Fruit fly (Drosophila melanogaster) whole organism, embryonic: ENCODE data around the gene CG3598.

ENCODE experiments used
- ATbp ChIP-seq: fragments of 200-800 bp; sonication (Bioruptor generic); optimal IDR thresholded peaks from 2 replicates; lab custom pipeline; 2017; ENCODE audit warnings: missing biosample characterization, mild to moderate bottlenecking, missing genetic modification characterization, missing genetic modification reagents
- Asciz ChIP-seq: fragments of 200-800 bp; sonication (Bioruptor generic); optimal IDR thresholded peaks from 2 replicates; lab custom pipeline; 2017; ENCODE audit warnings: missing biosample characterization, mild to moderate bottlenecking, missing genetic modification characterization, missing genetic modification reagents
- CG10147 ChIP-seq: fragments of 200-800 bp; sonication (Bioruptor generic); optimal IDR thresholded peaks from 2 replicates; lab custom pipeline; 2019; ENCODE audit warnings: missing biosample characterization, mild to moderate bottlenecking, missing genetic modification characterization, moderate library complexity
- CG11093 ChIP-seq: fragments of 200-800 bp; sonication (Bioruptor generic); IDR thresholded peaks from 3 replicates; pipeline ENCODE4 v1.3.6; 2022; ENCODE audit warnings: missing biosample characterization, missing genetic modification characterization
- CG12299 ChIP-seq: fragments of 200-800 bp; sonication (Bioruptor generic); optimal IDR thresholded peaks from 2 replicates; lab custom pipeline; 2018; ENCODE audit warnings: missing biosample characterization, mild to moderate bottlenecking, missing genetic modification characterization
- CG1233 ChIP-seq: fragments of 200-800 bp; sonication (Bioruptor generic); optimal IDR thresholded peaks from 4 replicates; lab custom pipeline; 2018; ENCODE audit warnings: missing biosample characterization, mild to moderate bottlenecking, missing genetic modification characterization
- CG13775 ChIP-seq: fragments of 200-800 bp; sonication (Bioruptor generic); optimal IDR thresholded peaks from 3 replicates; lab custom pipeline; 2017; ENCODE audit warnings: missing biosample characterization, mild to moderate bottlenecking, missing genetic modification characterization
- CG14014 ChIP-seq: fragments of 200-800 bp; sonication (Bioruptor generic); IDR thresholded peaks from 2 replicates; pipeline ENCODE4 v1.3.6; 2022; ENCODE audit warnings: missing biosample characterization, missing genetic modification characterization
- CG14710 ChIP-seq: fragments of 200-800 bp; sonication (Bioruptor generic); optimal IDR thresholded peaks from 3 replicates; lab custom pipeline; 2019; ENCODE audit warnings: missing biosample characterization, mild to moderate bottlenecking, missing genetic modification characterization, moderate library complexity
- CG1529 ChIP-seq: fragments of 200-800 bp; sonication (Bioruptor generic); optimal IDR thresholded peaks from 3 replicates; lab custom pipeline; 2018; ENCODE audit warnings: missing biosample characterization, missing genetic modification characterization
- CG15601 ChIP-seq: fragments of 200-800 bp; sonication (Bioruptor generic); optimal IDR thresholded peaks from 3 replicates; lab custom pipeline; 2019; ENCODE audit warnings: missing biosample characterization, mild to moderate bottlenecking, missing genetic modification characterization, moderate library complexity
- CG1647 ChIP-seq: fragments of 200-800 bp; sonication (Bioruptor generic); optimal IDR thresholded peaks from 3 replicates; lab custom pipeline; 2016; ENCODE audit warnings: missing biosample characterization, missing genetic modification characterization
- CG18764 ChIP-seq: fragments of 200-800 bp; sonication (Bioruptor generic); optimal IDR thresholded peaks from 3 replicates; lab custom pipeline; 2016; ENCODE audit warnings: missing biosample characterization, missing genetic modification characterization
- CG2199 ChIP-seq: fragments of 200-800 bp; sonication (Bioruptor generic); IDR thresholded peaks from 3 replicates; pipeline ENCODE4 v1.3.6; 2022; ENCODE audit warnings: missing biosample characterization, missing genetic modification characterization
- CG2889 ChIP-seq: fragments of 200-800 bp; sonication (Bioruptor generic); IDR thresholded peaks from 3 replicates; pipeline ENCODE4 v1.3.6; 2022; ENCODE audit warnings: missing biosample characterization, missing genetic modification characterization
- CG31441 ChIP-seq: fragments of 200-800 bp; sonication (Bioruptor generic); IDR thresholded peaks from 2 replicates; pipeline ENCODE4 v1.3.6; 2022; ENCODE audit warnings: missing biosample characterization, missing genetic modification characterization
- CG42726 ChIP-seq: fragments of 200-800 bp; sonication (Bioruptor generic); IDR thresholded peaks from 2 replicates; pipeline ENCODE4 v1.3.6; 2022; ENCODE audit warnings: missing biosample characterization, missing genetic modification characterization; ENCODE audit not compliant: partially characterized antibody
- CG7372 ChIP-seq: fragments of 200-800 bp; sonication (Bioruptor generic); IDR thresholded peaks from 2 replicates; pipeline ENCODE4 v1.3.6; 2022; ENCODE audit warnings: missing biosample characterization, missing genetic modification characterization
- CG7556 ChIP-seq: fragments of 200-800 bp; sonication (Bioruptor generic); optimal IDR thresholded peaks from 2 replicates; lab custom pipeline; 2017; ENCODE audit warnings: missing biosample characterization, mild to moderate bottlenecking, missing genetic modification characterization
- CG7786 ChIP-seq: fragments of 200-800 bp; sonication (Bioruptor generic); optimal IDR thresholded peaks from 2 replicates; lab custom pipeline; 2016; ENCODE audit warnings: missing biosample characterization, missing genetic modification characterization
- CG8089 ChIP-seq: fragments of 200-800 bp; sonication (Bioruptor generic); optimal IDR thresholded peaks from 3 replicates; lab custom pipeline; 2016; ENCODE audit warnings: missing biosample characterization, missing genetic modification characterization
- CG9876 ChIP-seq: fragments of 200-800 bp; sonication (Bioruptor generic); optimal IDR thresholded peaks from 2 replicates; lab custom pipeline; 2016; ENCODE audit warnings: missing biosample characterization, missing genetic modification characterization
- CHES-1-like ChIP-seq: fragments of 200-800 bp; sonication (Bioruptor generic); optimal IDR thresholded peaks from 2 replicates; lab custom pipeline; 2016; ENCODE audit warnings: missing biosample characterization, missing genetic modification characterization
- Dip2 ChIP-seq: fragments of 200-800 bp; sonication (Bioruptor generic); IDR thresholded peaks from 2 replicates; pipeline ENCODE4 v1.3.6; 2022; ENCODE audit warnings: missing biosample characterization, missing genetic modification characterization
- Doc2 ChIP-seq: fragments of 200-800 bp; sonication (Bioruptor generic); IDR thresholded peaks from 2 replicates; pipeline ENCODE4 v1.3.6; 2022; ENCODE audit warnings: missing biosample characterization, missing genetic modification characterization
- Eip74EF ChIP-seq, 2 experiments: fragments of 200-800 bp in 1 of 2; fragments of >200 bp in 1 of 2; sonication (Bioruptor generic) in 1 of 2; optimal IDR thresholded peaks; 2 replicates each; lab custom pipeline; 2017 to 2019; ENCODE audit warnings: missing biosample characterization in 2 of 2, missing genetic modification characterization in 2 of 2, mild to moderate bottlenecking in 1 of 2, moderate library complexity in 1 of 2
- Hand ChIP-seq: fragments of 200-800 bp; sonication (Bioruptor generic); optimal IDR thresholded peaks from 2 replicates; lab custom pipeline; 2017; ENCODE audit warnings: mild to moderate bottlenecking, missing biosample characterization, missing genetic modification reagents, missing genetic modification characterization
- NC2α ChIP-seq: fragments of 200-800 bp; sonication (Bioruptor generic); optimal IDR thresholded peaks from 2 replicates; lab custom pipeline; 2016; ENCODE audit warnings: missing biosample characterization, missing genetic modification characterization
- Pdp1 ChIP-seq, 2 experiments: fragments of 200-800 bp; sonication (Bioruptor generic); optimal IDR thresholded peaks; 3 replicates each; lab custom pipeline; 2016; ENCODE audit warnings: missing biosample characterization in 2 of 2, missing genetic modification characterization in 2 of 2, mild to moderate bottlenecking in 1 of 2, moderate library complexity in 1 of 2
- Vsx1 ChIP-seq: fragments of 200-800 bp; sonication (Bioruptor generic); optimal IDR thresholded peaks from 2 replicates; lab custom pipeline; 2017; ENCODE audit warnings: missing biosample characterization, mild to moderate bottlenecking, missing genetic modification characterization, missing genetic modification reagents
- cad ChIP-seq: fragments of >200 bp; optimal IDR thresholded peaks from 2 replicates; lab custom pipeline; 2017; ENCODE audit warnings: missing biosample characterization, missing genetic modification characterization
- ci ChIP-seq: fragments of 200-800 bp; sonication (Bioruptor generic); IDR thresholded peaks from 3 replicates; pipeline ENCODE4 v1.3.6; 2022; ENCODE audit warnings: missing biosample characterization, missing genetic modification characterization
- crol ChIP-seq: fragments of 200-800 bp; sonication (Bioruptor generic); IDR thresholded peaks from 2 replicates; pipeline ENCODE4 v1.3.6; 2022; ENCODE audit warnings: missing biosample characterization, missing genetic modification characterization
- crp ChIP-seq, 2 experiments: fragments of 200-800 bp; sonication (Bioruptor generic); optimal IDR thresholded peaks; 2 replicates in 1 of 2; 3 replicates in 1 of 2; lab custom pipeline; 2017; ENCODE audit warnings: missing biosample characterization in 2 of 2, missing genetic modification characterization in 2 of 2, mild to moderate bottlenecking in 1 of 2, moderate library complexity in 1 of 2
- dm ChIP-seq: fragments of 200-800 bp; sonication (Bioruptor generic); optimal IDR thresholded peaks from 3 replicates; lab custom pipeline; 2016; ENCODE audit warnings: missing biosample characterization, missing genetic modification characterization
- dmrt99B ChIP-seq: fragments of 200-800 bp; sonication (Bioruptor generic); optimal IDR thresholded peaks from 2 replicates; lab custom pipeline; 2018; ENCODE audit warnings: missing biosample characterization, mild to moderate bottlenecking, missing genetic modification characterization, moderate library complexity
- eve ChIP-seq, 2 experiments: fragments of >200 bp; optimal IDR thresholded peaks; 2 replicates each; lab custom pipeline; 2017; ENCODE audit warnings: missing biosample characterization in 2 of 2, missing genetic modification characterization in 2 of 2
- eyg ChIP-seq: fragments of 200-800 bp; sonication (Bioruptor generic); optimal IDR thresholded peaks from 3 replicates; lab custom pipeline; 2016; ENCODE audit warnings: missing biosample characterization, missing genetic modification characterization
- gcm2 ChIP-seq: fragments of 200-800 bp; sonication (Bioruptor generic); optimal IDR thresholded peaks from 2 replicates; lab custom pipeline; 2016; ENCODE audit warnings: missing biosample characterization, missing genetic modification characterization
- inv ChIP-seq: fragments of 200-800 bp; sonication (Bioruptor generic); IDR thresholded peaks from 2 replicates; pipeline ENCODE4 v1.3.6; 2022; ENCODE audit warnings: missing biosample characterization, missing genetic modification characterization; ENCODE audit not compliant: partially characterized antibody
- lab ChIP-seq: fragments of 200-800 bp; sonication (Bioruptor generic); optimal IDR thresholded peaks from 3 replicates; lab custom pipeline; 2017; ENCODE audit warnings: missing biosample characterization, missing genetic modification characterization, mild to moderate bottlenecking, moderate library complexity, missing genetic modification reagents
- lov ChIP-seq, 2 experiments: fragments of 200-800 bp in 1 of 2; fragments of >200 bp in 1 of 2; sonication (Bioruptor generic) in 1 of 2; IDR thresholded peaks in 1 of 2; optimal IDR thresholded peaks in 1 of 2; 2 replicates in 1 of 2; 3 replicates in 1 of 2; pipeline versions ENCODE4 v1.3.6 to Lab custom; 2017 to 2022; ENCODE audit warnings: missing biosample characterization in 1 of 2, missing genetic modification characterization in 1 of 2
- maf-S ChIP-seq: fragments of 200-800 bp; sonication (Bioruptor generic); optimal IDR thresholded peaks from 2 replicates; lab custom pipeline; 2016; ENCODE audit warnings: missing biosample characterization, missing genetic modification characterization
- nerfin-2 ChIP-seq: fragments of 200-800 bp; sonication (Bioruptor generic); IDR thresholded peaks from 2 replicates; pipeline ENCODE4 v1.3.6; 2022; ENCODE audit warnings: missing biosample characterization, missing genetic modification characterization; ENCODE audit not compliant: partially characterized antibody
- nmo ChIP-seq: fragments of 200-800 bp; sonication (Bioruptor generic); optimal IDR thresholded peaks from 2 replicates; lab custom pipeline; 2018; ENCODE audit warnings: missing biosample characterization, mild to moderate bottlenecking, missing genetic modification characterization, moderate library complexity
- pnt ChIP-seq: fragments of 200-800 bp; sonication (Bioruptor generic); optimal IDR thresholded peaks from 3 replicates; lab custom pipeline; 2016; ENCODE audit warnings: missing biosample characterization, missing genetic modification characterization
- scrt ChIP-seq: fragments of 200-800 bp; sonication (Bioruptor generic); optimal IDR thresholded peaks from 2 replicates; lab custom pipeline; 2018; ENCODE audit warnings: missing biosample characterization, mild to moderate bottlenecking, missing genetic modification characterization, moderate library complexity
- tna ChIP-seq: fragments of 200-800 bp; sonication (Bioruptor generic); IDR thresholded peaks from 2 replicates; pipeline ENCODE4 v1.3.6; 2022; ENCODE audit warnings: missing biosample characterization, missing genetic modification characterization; ENCODE audit not compliant: partially characterized antibody
- unpg ChIP-seq: fragments of 200-800 bp; sonication (Bioruptor generic); optimal IDR thresholded peaks from 3 replicates; lab custom pipeline; 2018; ENCODE audit warnings: missing biosample characterization, mild to moderate bottlenecking, missing genetic modification characterization, moderate library complexity
- zfh1 ChIP-seq: fragments of 200-800 bp; sonication (Bioruptor generic); IDR thresholded peaks from 3 replicates; pipeline ENCODE4 v1.3.6; 2022; ENCODE audit warnings: missing biosample characterization, missing genetic modification characterization

CG3598 gene

dm6 chrX:2951637-2952036 is 14.8 kb downstream of the CG3598 start (continued):
- no peak for TF ChIP-seq scrt (GFP tag; lab: Kevin White, UChicago)
- peak; percentile 22 for TF ChIP-seq CG10147
- no peak for TF ChIP-seq CG18764 (GFP tag; lab: Kevin White, UChicago)
- no peak for TF ChIP-seq CHES-1-like
- no peak for TF ChIP-seq lov (optimal IDR thresholded peaks at IDR 0.05; lab: Kevin White, UChicago)
- TF ChIP-seq lov (GFP tag; IDR thresholded peaks at IDR 0.05; lab: Robert Waterston, UW), result no peak
- no peak for TF ChIP-seq Pdp1 (GFP tag; optimal IDR thresholded peaks at IDR 0.05; lab: Kevin White, UChicago)
- no peak for TF ChIP-seq eyg (GFP tag; lab: Kevin White, UChicago)
- no peak for TF ChIP-seq nerfin-2 (GFP tag; lab: Robert Waterston, UW)
- TF ChIP-seq Hand (GFP tag; lab: Kevin White, UChicago), result no peak
- TF ChIP-seq eve (GFP tag; optimal IDR thresholded peaks at IDR 0.05; lab: Kevin White, UChicago), result no peak
- TF ChIP-seq nmo (GFP tag; lab: Kevin White, UChicago), result peak; percentile 50
- no peak for TF ChIP-seq inv (GFP tag; lab: Robert Waterston, UW)
- peak; percentile 68 for TF ChIP-seq CG31441
- no peak for TF ChIP-seq crp (GFP tag; optimal IDR thresholded peaks at IDR 0.05; lab: Kevin White, UChicago)
- 0 out of 3 replicates have a peak, but pooled peaks have one; percentile 38 for TF ChIP-seq ci (GFP tag; lab: Robert Waterston, UW)
- TF ChIP-seq CG7372 (GFP tag; lab: Robert Waterston, UW), result no peak
- TF ChIP-seq maf-S, result no peak
- peak; percentile 41 for TF ChIP-seq CG7556 (GFP tag; lab: Kevin White, UChicago)
- peak; percentile 30 for TF ChIP-seq CG14710 (tag; lab: Kevin White, UChicago)
- peak; percentile 54 for TF ChIP-seq dmrt99B
- TF ChIP-seq Dip2 (GFP tag; lab: Robert Waterston, UW), result no peak
- TF ChIP-seq Eip74EF (GFP tag; optimal IDR thresholded peaks at IDR 0.05; lab: Kevin White, UChicago), result peak in 1 of 2 experiments; percentile 32
- no peak for TF ChIP-seq crol
- no peak for TF ChIP-seq CG11093 (GFP tag; lab: Robert Waterston, UW)
- no peak for TF ChIP-seq zfh1 (GFP tag; lab: Robert Waterston, UW)
- no peak for TF ChIP-seq CG7786 (GFP tag; lab: Kevin White, UChicago)
- TF ChIP-seq CG1529 (GFP tag; lab: Kevin White, UChicago), result no peak
- no peak for TF ChIP-seq CG1233 (GFP tag; lab: Kevin White, UChicago)
- TF ChIP-seq CG8089 (GFP tag; lab: Kevin White, UChicago), result no peak
- no peak for TF ChIP-seq NC2α (GFP tag; lab: Kevin White, UChicago)
- no peak for TF ChIP-seq pnt (GFP tag; lab: Kevin White, UChicago)
- TF ChIP-seq CG1647 (GFP tag; lab: Kevin White, UChicago), result no peak
- no peak for TF ChIP-seq cad (GFP tag; lab: Kevin White, UChicago)
- peak; percentile 45 for TF ChIP-seq unpg (GFP tag; lab: Kevin White, UChicago)
- TF ChIP-seq Doc2 (GFP tag; lab: Robert Waterston, UW), result no peak
- no peak for TF ChIP-seq CG9876
- no peak for TF ChIP-seq Vsx1
- no peak for TF ChIP-seq CG2199 (GFP tag; lab: Robert Waterston, UW)
- no peak for TF ChIP-seq CG12299 (tag; lab: Kevin White, UChicago)
- TF ChIP-seq ATbp, result no peak
- TF ChIP-seq CG13775 (GFP tag; lab: Kevin White, UChicago), result no peak
- TF ChIP-seq CG2889 (GFP tag; lab: Robert Waterston, UW), result no peak
- no peak for TF ChIP-seq CG15601 (tag; lab: Kevin White, UChicago)
- peak; percentile 45 for TF ChIP-seq lab
- TF ChIP-seq dm (GFP tag; lab: Kevin White, UChicago), result no peak
- TF ChIP-seq tna (GFP tag; lab: Robert Waterston, UW), result no peak
- TF ChIP-seq Asciz, result no peak
- TF ChIP-seq gcm2, result no peak
- no peak for TF ChIP-seq CG42726
- TF ChIP-seq CG14014 (GFP tag; lab: Robert Waterston, UW), result no peak
